Worm (Caenorhabditis elegans) whole organism, L3 larva: ENCODE data around the gene ZK180.5.

Source experiments
- R02D3.7 ChIP-seq: fragments of 150-350 bp; optimal IDR thresholded peaks from 2 replicates; lab custom pipeline; 2014; ENCODE audit warnings: missing biosample characterization, missing genetic modification characterization
- ZK546.5 ChIP-seq: sonication (generic microtip); optimal IDR thresholded peaks from 2 replicates; lab custom pipeline; 2017; ENCODE audit warnings: missing biosample characterization, missing genetic modification characterization
- aly-2 ChIP-seq: fragments of 150-350 bp; optimal IDR thresholded peaks from 2 replicates; lab custom pipeline; 2014; ENCODE audit warnings: missing biosample characterization, missing genetic modification characterization
- ama-1 ChIP-seq: fragments of 150-350 bp; optimal IDR thresholded peaks from 2 replicates; lab custom pipeline; 2018
- ceh-16 ChIP-seq: sonication (generic microtip); optimal IDR thresholded peaks from 2 replicates; lab custom pipeline; 2017; ENCODE audit warnings: missing biosample characterization, missing genetic modification characterization
- ceh-28 ChIP-seq: fragments of 150-350 bp; optimal IDR thresholded peaks from 2 replicates; lab custom pipeline; 2014; ENCODE audit warnings: missing biosample characterization, missing genetic modification reagents, missing genetic modification characterization
- ceh-82 ChIP-seq: fragments of 150-350 bp; optimal IDR thresholded peaks from 2 replicates; lab custom pipeline; 2014; ENCODE audit warnings: missing biosample characterization, missing genetic modification characterization
- ceh-9 ChIP-seq: sonication (generic microtip); optimal IDR thresholded peaks from 2 replicates; lab custom pipeline; 2018; ENCODE audit warnings: missing biosample characterization, missing genetic modification characterization
- daf-12 ChIP-seq: fragments of 150-350 bp; optimal IDR thresholded peaks from 2 replicates; lab custom pipeline; 2014; ENCODE audit warnings: missing biosample characterization, missing genetic modification reagents, missing genetic modification characterization
- egl-27 ChIP-seq: sonication (generic microtip); optimal IDR thresholded peaks from 4 replicates; lab custom pipeline; 2017; ENCODE audit warnings: missing biosample characterization, missing genetic modification reagents, missing genetic modification characterization
- egl-5 ChIP-seq: fragments of 150-350 bp; optimal IDR thresholded peaks from 2 replicates; lab custom pipeline; 2017; ENCODE audit warnings: missing biosample characterization, missing genetic modification reagents, missing genetic modification characterization, inconsistent platforms
- elt-1 ChIP-seq: fragments of 150-350 bp; optimal IDR thresholded peaks from 2 replicates; lab custom pipeline; 2014; ENCODE audit warnings: missing biosample characterization, missing genetic modification characterization
- elt-2 ChIP-seq: sonication (generic microtip); optimal IDR thresholded peaks from 2 replicates; lab custom pipeline; 2016; ENCODE audit warnings: missing genetic modification reagents, mild to moderate bottlenecking, missing genetic modification characterization, missing compliant biosample characterization
- eor-1 ChIP-seq, 2 experiments: fragments of 150-350 bp; optimal IDR thresholded peaks; 2 replicates each; lab custom pipeline; 2014 to 2018; ENCODE audit warnings: missing biosample characterization in 2 of 2, missing genetic modification characterization in 2 of 2
- fkh-10 ChIP-seq: sonication (generic microtip); optimal IDR thresholded peaks from 2 replicates; lab custom pipeline; 2017; ENCODE audit warnings: missing biosample characterization, missing genetic modification reagents, missing genetic modification characterization
- fkh-2 ChIP-seq: fragments of 150-350 bp; optimal IDR thresholded peaks from 2 replicates; lab custom pipeline; 2014; ENCODE audit warnings: missing biosample characterization, missing genetic modification reagents, missing genetic modification characterization
- fos-1 ChIP-seq: fragments of 150-350 bp; optimal IDR thresholded peaks from 2 replicates; lab custom pipeline; 2014; ENCODE audit warnings: missing biosample characterization, missing genetic modification characterization
- hmg-11 ChIP-seq: sonication (generic microtip); optimal IDR thresholded peaks from 2 replicates; lab custom pipeline; 2016; ENCODE audit warnings: missing genetic modification characterization, missing compliant biosample characterization
- jun-1 ChIP-seq: fragments of 150-350 bp; optimal IDR thresholded peaks from 2 replicates; lab custom pipeline; 2014; ENCODE audit warnings: missing biosample characterization, missing genetic modification reagents, missing genetic modification characterization
- lin-15B ChIP-seq: fragments of 150-350 bp; optimal IDR thresholded peaks from 2 replicates; lab custom pipeline; 2014; ENCODE audit warnings: missing biosample characterization, missing genetic modification characterization
- lin-39 ChIP-seq: fragments of 150-350 bp; optimal IDR thresholded peaks from 2 replicates; lab custom pipeline; 2018; ENCODE audit warnings: missing biosample characterization, missing genetic modification reagents, missing genetic modification characterization
- lsy-12 ChIP-seq: sonication (generic microtip); optimal IDR thresholded peaks from 2 replicates; lab custom pipeline; 2016; ENCODE audit warnings: mild to moderate bottlenecking, missing genetic modification characterization, missing compliant biosample characterization
- mdl-1 ChIP-seq: fragments of 150-350 bp; optimal IDR thresholded peaks from 2 replicates; lab custom pipeline; 2014; ENCODE audit warnings: missing biosample characterization, missing genetic modification characterization
- mml-1 ChIP-seq: fragments of 150-350 bp; sonication (generic microtip); optimal IDR thresholded peaks from 3 replicates; lab custom pipeline; 2014; ENCODE audit warnings: missing biosample characterization, missing genetic modification characterization
- nfya-1 ChIP-seq: sonication (generic microtip); optimal IDR thresholded peaks from 2 replicates; lab custom pipeline; 2017; ENCODE audit warnings: missing genetic modification characterization, mild to moderate bottlenecking, missing compliant biosample characterization, antibody characterized with exemption, moderate library complexity; ENCODE audit not compliant: insufficient read depth
- nhr-11 ChIP-seq: fragments of 150-350 bp; optimal IDR thresholded peaks from 2 replicates; lab custom pipeline; 2014; ENCODE audit warnings: missing biosample characterization, missing genetic modification characterization
- nhr-12 ChIP-seq: fragments of 150-350 bp; optimal IDR thresholded peaks from 2 replicates; lab custom pipeline; 2014; ENCODE audit warnings: missing biosample characterization, missing genetic modification characterization
- nhr-23 ChIP-seq: fragments of 150-350 bp; optimal IDR thresholded peaks from 2 replicates; lab custom pipeline; 2014; ENCODE audit warnings: missing biosample characterization, missing genetic modification reagents, missing genetic modification characterization
- nhr-237 ChIP-seq: fragments of 150-350 bp; optimal IDR thresholded peaks from 2 replicates; lab custom pipeline; 2014; ENCODE audit warnings: missing biosample characterization, missing genetic modification characterization
- nhr-25 ChIP-seq: sonication (generic microtip); optimal IDR thresholded peaks from 2 replicates; lab custom pipeline; 2017; ENCODE audit warnings: missing biosample characterization, missing genetic modification characterization
- nhr-28 ChIP-seq: fragments of 150-350 bp; optimal IDR thresholded peaks from 2 replicates; lab custom pipeline; 2014; ENCODE audit warnings: missing biosample characterization, missing genetic modification characterization
- nhr-43 ChIP-seq: sonication (generic microtip); optimal IDR thresholded peaks from 2 replicates; lab custom pipeline; 2016; ENCODE audit warnings: mild to moderate bottlenecking, missing genetic modification characterization, missing compliant biosample characterization; ENCODE audit not compliant: poor library complexity, severe bottlenecking
- nhr-67 ChIP-seq: fragments of 150-350 bp; optimal IDR thresholded peaks from 2 replicates; lab custom pipeline; 2014; ENCODE audit warnings: missing biosample characterization, missing genetic modification characterization
- nhr-76 ChIP-seq: fragments of 150-350 bp; sonication (generic microtip); optimal IDR thresholded peaks from 5 replicates; lab custom pipeline; 2014; ENCODE audit warnings: missing biosample characterization, missing genetic modification characterization
- nhr-77 ChIP-seq: fragments of 150-350 bp; optimal IDR thresholded peaks from 2 replicates; lab custom pipeline; 2014; ENCODE audit warnings: missing biosample characterization, missing genetic modification characterization
- pha-4 ChIP-seq: fragments of 150-350 bp; optimal IDR thresholded peaks from 2 replicates; lab custom pipeline; 2014; ENCODE audit warnings: missing biosample characterization, missing genetic modification reagents, missing genetic modification characterization
- pqm-1 ChIP-seq: fragments of 150-350 bp; optimal IDR thresholded peaks from 2 replicates; lab custom pipeline; 2017; ENCODE audit warnings: missing biosample characterization, missing genetic modification characterization, inconsistent platforms
- sea-2 ChIP-seq: fragments of 150-350 bp; sonication (generic microtip); optimal IDR thresholded peaks from 4 replicates; lab custom pipeline; 2014; ENCODE audit warnings: missing biosample characterization, missing genetic modification reagents, missing genetic modification characterization
- skn-1 ChIP-seq: fragments of 150-350 bp; optimal IDR thresholded peaks from 2 replicates; lab custom pipeline; 2014; ENCODE audit warnings: missing biosample characterization, missing genetic modification characterization
- snpc-4 ChIP-seq: fragments of 150-350 bp; optimal IDR thresholded peaks from 2 replicates; lab custom pipeline; 2014; ENCODE audit warnings: missing biosample characterization, missing genetic modification characterization
- tbx-2 ChIP-seq: sonication (generic microtip); optimal IDR thresholded peaks from 2 replicates; lab custom pipeline; 2016; ENCODE audit warnings: mild to moderate bottlenecking, missing genetic modification characterization, missing compliant biosample characterization
- unc-39 ChIP-seq: sonication (generic microtip); optimal IDR thresholded peaks from 4 replicates; lab custom pipeline; 2017; ENCODE audit warnings: missing biosample characterization, missing genetic modification characterization
- unc-62 ChIP-seq: fragments of 150-350 bp; sonication (generic microtip); optimal IDR thresholded peaks from 4 replicates; lab custom pipeline; 2014; ENCODE audit warnings: missing biosample characterization, missing genetic modification reagents, missing genetic modification characterization
- zag-1 ChIP-seq: fragments of 150-350 bp; optimal IDR thresholded peaks from 2 replicates; lab custom pipeline; 2014; ENCODE audit warnings: missing biosample characterization, missing genetic modification characterization
- ztf-11 ChIP-seq: fragments of 150-350 bp; optimal IDR thresholded peaks from 2 replicates; lab custom pipeline; 2014; ENCODE audit warnings: missing biosample characterization, missing genetic modification characterization
- ztf-4 ChIP-seq: fragments of 150-350 bp; optimal IDR thresholded peaks from 2 replicates; lab custom pipeline; 2014; ENCODE audit warnings: missing biosample characterization, missing genetic modification characterization

The ZK180.5 gene

ce11 chrIV:4472418-4473173 is 44.4 kb downstream of the ZK180.5 start (continued):
- TF ChIP-seq nhr-28: no peak
- no peak for TF ChIP-seq jun-1 (tag; lab: Kevin White, UChicago)
- no peak for TF ChIP-seq nhr-237 (tag; lab: Kevin White, UChicago)
- no peak for TF ChIP-seq ZK546.5 (tag; lab: Kevin White, UChicago)
- no peak for TF ChIP-seq unc-62 (GFP tag; lab: Kevin White, UChicago)
- no peak for TF ChIP-seq eor-1 (tag; optimal IDR thresholded peaks at IDR 0.05; lab: Kevin White, UChicago)
- no peak for TF ChIP-seq mdl-1 (tag; lab: Kevin White, UChicago)
- peak; percentile 85 for TF ChIP-seq nhr-25 (tag; lab: Kevin White, UChicago)
- no peak for TF ChIP-seq lsy-12
- peak; percentile 75 for TF ChIP-seq elt-1
- TF ChIP-seq snpc-4 (tag; lab: Kevin White, UChicago): no peak
- no peak for TF ChIP-seq aly-2 (tag; lab: Kevin White, UChicago)
- TF ChIP-seq pqm-1 (tag; lab: Kevin White, UChicago): peak; percentile 58
- no peak for TF ChIP-seq egl-5
- TF ChIP-seq fos-1: no peak
- TF ChIP-seq pha-4: peak; percentile 37
- TF ChIP-seq fkh-10 (GFP tag; lab: Kevin White, UChicago): no peak
- TF ChIP-seq nhr-67 (tag; lab: Kevin White, UChicago): no peak
- no peak for TF ChIP-seq R02D3.7
- TF ChIP-seq nhr-11 (tag; lab: Kevin White, UChicago): no peak
- peak; percentile 15 for TF ChIP-seq mml-1 (tag; lab: Kevin White, UChicago)
- no peak for TF ChIP-seq daf-12 (tag; lab: Kevin White, UChicago)
- no peak for TF ChIP-seq hmg-11

- TF ChIP-seq hmg-11: peak; percentile 3
- no peak for TF ChIP-seq zag-1
- no peak for TF ChIP-seq unc-39 (tag; lab: Kevin White, UChicago)
- no peak for TF ChIP-seq snpc-4 (tag; lab: Kevin White, UChicago)
- no peak for TF ChIP-seq sea-2 (GFP tag; lab: Kevin White, UChicago)
- TF ChIP-seq skn-1 (tag; lab: Kevin White, UChicago): no peak
- TF ChIP-seq ceh-9 (tag; lab: Kevin White, UChicago): no peak
- TF ChIP-seq ztf-4 (tag; lab: Kevin White, UChicago): no peak
- TF ChIP-seq fkh-10 (GFP tag; lab: Kevin White, UChicago): no peak
- TF ChIP-seq egl-5: no peak
- no peak for TF ChIP-seq fos-1
- TF ChIP-seq lin-15B: peak; percentile 25
- no peak for TF ChIP-seq egl-27
- TF ChIP-seq aly-2 (tag; lab: Kevin White, UChicago): no peak
- no peak for TF ChIP-seq nhr-12 (tag; lab: Kevin White, UChicago)
- peak; percentile 76 for TF ChIP-seq mdl-1 (tag; lab: Kevin White, UChicago)
- no peak for TF ChIP-seq tbx-2 (tag; lab: Kevin White, UChicago)
- peak; percentile 44 for TF ChIP-seq pha-4
- no peak for TF ChIP-seq nhr-25 (tag; lab: Kevin White, UChicago)
- no peak for TF ChIP-seq fkh-2
- TF ChIP-seq nhr-28: no peak
- no peak for TF ChIP-seq nhr-43 (tag; lab: Kevin White, UChicago)
- TF ChIP-seq ceh-16: no peak
- TF ChIP-seq ceh-82 (tag; lab: Kevin White, UChicago): no peak
- no peak for TF ChIP-seq nhr-237 (tag; lab: Kevin White, UChicago)
- TF ChIP-seq nhr-11 (tag; lab: Kevin White, UChicago): no peak
- TF ChIP-seq ZK546.5 (tag; lab: Kevin White, UChicago): no peak
- peak; percentile 63 for TF ChIP-seq elt-2 (tag; lab: Kevin White, UChicago)
- TF ChIP-seq nhr-23 (tag; lab: Kevin White, UChicago): peak; percentile 12
- TF ChIP-seq lsy-12: no peak
- TF ChIP-seq ztf-11 (tag; lab: Kevin White, UChicago): no peak
- TF ChIP-seq ama-1: peak; percentile 87
- no peak for TF ChIP-seq daf-12 (tag; lab: Kevin White, UChicago)
- TF ChIP-seq lin-39: no peak
- TF ChIP-seq nfya-1 (tag; lab: Kevin White, UChicago): peak; percentile 32
- TF ChIP-seq pqm-1 (tag; lab: Kevin White, UChicago): peak; percentile 46
- TF ChIP-seq nhr-77 (tag; lab: Kevin White, UChicago): no peak
- TF ChIP-seq R02D3.7: no peak
- no peak for TF ChIP-seq ceh-28 (tag; lab: Kevin White, UChicago)
- no peak for TF ChIP-seq nhr-76
- no peak for TF ChIP-seq jun-1 (tag; lab: Kevin White, UChicago)
- no peak for TF ChIP-seq nhr-67 (tag; lab: Kevin White, UChicago)
- TF ChIP-seq eor-1 (tag; optimal IDR thresholded peaks at IDR 0.05; lab: Kevin White, UChicago): no peak
- TF ChIP-seq mml-1 (tag; lab: Kevin White, UChicago): no peak
- TF ChIP-seq unc-62 (GFP tag; lab: Kevin White, UChicago): no peak
- TF ChIP-seq, all 47 proteins: peak for 9
These were observed 45.8 kb downstream of the ZK180.5 start for ce11 chrIV:4470885-4471772.
